ENCODE assay signal across 1 fruit fly cellular context in the genomic region with DNA sequence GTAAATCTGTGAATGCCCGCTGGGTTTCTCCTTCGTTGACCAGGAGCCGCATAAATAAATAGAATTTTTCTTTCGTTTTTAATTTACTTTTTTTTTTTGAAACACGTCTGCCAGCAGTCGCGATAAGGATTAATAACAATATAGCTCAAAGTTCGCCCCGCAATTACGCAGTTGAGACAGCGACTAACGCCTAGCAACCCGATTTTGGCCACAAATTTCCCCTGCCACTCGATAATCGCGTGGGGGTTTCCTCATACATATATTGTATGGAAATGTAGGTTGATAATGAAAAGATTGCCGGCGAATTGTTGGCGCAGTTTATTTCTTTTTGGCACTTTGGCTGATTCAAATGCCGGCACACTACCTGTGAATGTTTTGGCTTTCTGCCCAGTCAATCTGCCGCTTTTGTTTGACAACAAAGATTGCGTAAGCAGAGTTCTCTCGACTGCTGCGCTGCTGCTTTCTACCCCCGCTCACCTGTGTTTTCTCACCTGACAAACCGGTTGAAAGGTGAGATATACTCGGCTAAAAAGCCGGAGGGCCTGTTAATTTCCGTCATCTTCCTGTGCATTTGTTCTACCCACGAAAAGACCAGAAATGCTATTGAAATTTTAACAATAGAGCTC.
TF ChIP-seq lines count a peak whose summit lies in the region.

No protein-coding gene starts in this region.

TF ChIP-seq in whole organism, embryonic, 481 proteins besides CTCF, POLR2A, EP300 and RAD21 (continued from another document):
- TF ChIP-seq CG34224 (GFP tag; IDR thresholded peaks at IDR 0.05; lab: Robert Waterston, UW; ENCODE audit: partially characterized antibody) (0 out of 3 replicates have a peak, but pooled peaks have one; percentile 32), CG12769 (tag; optimal IDR thresholded peaks at IDR 0.05; lab: Kevin White, UChicago) (peak; percentile 65), Rfx (GFP tag; IDR thresholded peaks at IDR 0.05; lab: Robert Waterston, UW) (peak; percentile 31; the same call in 1 of the 2 replicates), HLH3B (GFP tag; IDR thresholded peaks at IDR 0.05; lab: Robert Waterston, UW) (no peak)
